Fruit fly (Drosophila melanogaster) whole organism, embryonic: ENCODE data around the gene Elp3.

Experiments used
- Atf-2 ChIP-seq: fragments of 200-800 bp; sonication (Bioruptor generic); optimal IDR thresholded peaks from 2 replicates; lab custom pipeline; 2016; ENCODE audit warnings: missing biosample characterization, missing genetic modification characterization
- CG10267 ChIP-seq: fragments of 200-800 bp; sonication (Bioruptor generic); optimal IDR thresholded peaks from 2 replicates; lab custom pipeline; 2018; ENCODE audit warnings: missing biosample characterization, mild to moderate bottlenecking, missing genetic modification characterization, moderate library complexity
- CG10543 ChIP-seq: fragments of 200-800 bp; sonication (Bioruptor generic); optimal IDR thresholded peaks from 3 replicates; lab custom pipeline; 2017; ENCODE audit warnings: missing biosample characterization, mild to moderate bottlenecking, missing genetic modification characterization, moderate library complexity
- CG12299 ChIP-seq: fragments of 200-800 bp; sonication (Bioruptor generic); optimal IDR thresholded peaks from 2 replicates; lab custom pipeline; 2018; ENCODE audit warnings: missing biosample characterization, mild to moderate bottlenecking, missing genetic modification characterization
- CG13123 ChIP-seq: fragments of 200-800 bp; sonication (Bioruptor generic); optimal IDR thresholded peaks from 2 replicates; lab custom pipeline; 2016; ENCODE audit warnings: missing biosample characterization, missing genetic modification characterization
- CG15514 ChIP-seq: fragments of 200-800 bp; sonication (Bioruptor generic); optimal IDR thresholded peaks from 3 replicates; lab custom pipeline; 2017; ENCODE audit warnings: missing biosample characterization, missing genetic modification characterization, mild to moderate bottlenecking, moderate library complexity, missing genetic modification reagents
- CG15601 ChIP-seq: fragments of 200-800 bp; sonication (Bioruptor generic); optimal IDR thresholded peaks from 3 replicates; lab custom pipeline; 2019; ENCODE audit warnings: missing biosample characterization, mild to moderate bottlenecking, missing genetic modification characterization, moderate library complexity
- CG1603 ChIP-seq: fragments of 200-800 bp; sonication (Bioruptor generic); optimal IDR thresholded peaks from 2 replicates; lab custom pipeline; 2019; ENCODE audit warnings: missing biosample characterization, mild to moderate bottlenecking, missing genetic modification characterization, moderate library complexity
- CG16863 ChIP-seq: fragments of 200-800 bp; sonication (Bioruptor generic); optimal IDR thresholded peaks from 3 replicates; lab custom pipeline; 2016; ENCODE audit warnings: missing biosample characterization, missing genetic modification characterization
- CG2116 ChIP-seq: fragments of 200-800 bp; sonication (Bioruptor generic); optimal IDR thresholded peaks from 3 replicates; lab custom pipeline; 2018; ENCODE audit warnings: missing biosample characterization, mild to moderate bottlenecking, missing genetic modification characterization
- CG3407 ChIP-seq: fragments of 200-800 bp; sonication (Bioruptor generic); optimal IDR thresholded peaks from 2 replicates; lab custom pipeline; 2018; ENCODE audit warnings: missing biosample characterization, mild to moderate bottlenecking, missing genetic modification characterization
- CG3838 ChIP-seq: fragments of 200-800 bp; sonication (Bioruptor generic); optimal IDR thresholded peaks from 3 replicates; lab custom pipeline; 2016; ENCODE audit warnings: missing biosample characterization, missing genetic modification characterization
- CG3847 ChIP-seq: fragments of 200-800 bp; sonication (Bioruptor generic); IDR thresholded peaks from 2 replicates; pipeline ENCODE4 v1.3.6; 2022; ENCODE audit warnings: missing biosample characterization, missing genetic modification characterization
- CG4360 ChIP-seq: fragments of 200-800 bp; sonication (Bioruptor generic); IDR thresholded peaks from 2 replicates; pipeline ENCODE4 v1.3.6; 2022; ENCODE audit warnings: missing biosample characterization, missing genetic modification characterization
- CG5245 ChIP-seq: fragments of 200-800 bp; sonication (Bioruptor generic); optimal IDR thresholded peaks from 3 replicates; lab custom pipeline; 2016; ENCODE audit warnings: missing biosample characterization, missing genetic modification characterization
- CG7372 ChIP-seq: fragments of 200-800 bp; sonication (Bioruptor generic); IDR thresholded peaks from 2 replicates; pipeline ENCODE4 v1.3.6; 2022; ENCODE audit warnings: missing biosample characterization, missing genetic modification characterization
- CG7556 ChIP-seq: fragments of 200-800 bp; sonication (Bioruptor generic); optimal IDR thresholded peaks from 2 replicates; lab custom pipeline; 2017; ENCODE audit warnings: missing biosample characterization, mild to moderate bottlenecking, missing genetic modification characterization
- CG8281 ChIP-seq: fragments of 200-800 bp; sonication (Bioruptor generic); optimal IDR thresholded peaks from 2 replicates; lab custom pipeline; 2018; ENCODE audit warnings: missing biosample characterization, mild to moderate bottlenecking, missing genetic modification characterization, moderate library complexity
- Dp ChIP-seq: fragments of 200-800 bp; sonication (Bioruptor generic); optimal IDR thresholded peaks from 2 replicates; lab custom pipeline; 2018; ENCODE audit warnings: missing biosample characterization, mild to moderate bottlenecking, missing genetic modification characterization, moderate library complexity
- Drgx ChIP-seq: fragments of 200-800 bp; sonication (Bioruptor generic); IDR thresholded peaks from 2 replicates; pipeline ENCODE4 v1.3.6; 2022; ENCODE audit warnings: missing biosample characterization, missing genetic modification characterization
- HmgZ ChIP-seq: fragments of 200-800 bp; sonication (Bioruptor generic); optimal IDR thresholded peaks from 2 replicates; lab custom pipeline; 2018; ENCODE audit warnings: missing biosample characterization, mild to moderate bottlenecking, missing genetic modification characterization
- Kr ChIP-seq: fragments of 200-800 bp; sonication (Bioruptor generic); optimal IDR thresholded peaks from 2 replicates; lab custom pipeline; 2017; ENCODE audit warnings: missing biosample characterization, mild to moderate bottlenecking, missing genetic modification characterization
- MBD-R2 ChIP-seq: fragments of 200-800 bp; sonication (Bioruptor generic); IDR thresholded peaks from 2 replicates; pipeline ENCODE4 v1.3.6; 2022; ENCODE audit warnings: missing biosample characterization, missing genetic modification characterization
- Meics ChIP-seq: fragments of 200-800 bp; sonication (Bioruptor generic); optimal IDR thresholded peaks from 2 replicates; lab custom pipeline; 2017; ENCODE audit warnings: missing biosample characterization, mild to moderate bottlenecking, missing genetic modification characterization
- Myb ChIP-seq: fragments of 200-800 bp; sonication (Bioruptor generic); optimal IDR thresholded peaks from 2 replicates; lab custom pipeline; 2016; ENCODE audit warnings: missing biosample characterization, missing genetic modification characterization
- Nf-YA ChIP-seq: fragments of 200-800 bp; sonication (Bioruptor generic); IDR thresholded peaks from 2 replicates; pipeline ENCODE4 v1.3.6; 2022; ENCODE audit warnings: missing biosample characterization, missing genetic modification characterization
- Nf-YB ChIP-seq: fragments of 200-800 bp; sonication (Bioruptor generic); optimal IDR thresholded peaks from 3 replicates; lab custom pipeline; 2019; ENCODE audit warnings: missing biosample characterization, mild to moderate bottlenecking, missing genetic modification characterization, moderate library complexity
- Sox100B ChIP-seq: fragments of 200-800 bp; sonication (Bioruptor generic); optimal IDR thresholded peaks from 3 replicates; lab custom pipeline; 2018; ENCODE audit warnings: missing biosample characterization, mild to moderate bottlenecking, missing genetic modification characterization
- Taf1 ChIP-seq: fragments of 200-800 bp; sonication (Bioruptor generic); IDR thresholded peaks from 2 replicates; pipeline ENCODE4 v1.3.6; 2022; ENCODE audit warnings: missing biosample characterization, missing genetic modification characterization
- YL-1 ChIP-seq: fragments of 200-800 bp; sonication (Bioruptor generic); optimal IDR thresholded peaks from 3 replicates; lab custom pipeline; 2017; ENCODE audit warnings: missing biosample characterization, mild to moderate bottlenecking, missing genetic modification characterization
- amos ChIP-seq: fragments of 200-800 bp; sonication (Bioruptor generic); IDR thresholded peaks from 2 replicates; pipeline ENCODE4 v1.3.6; 2022; ENCODE audit warnings: missing biosample characterization, missing genetic modification characterization; ENCODE audit not compliant: partially characterized antibody
- aop ChIP-seq: fragments of 200-800 bp; sonication (Bioruptor generic); IDR thresholded peaks from 2 replicates; pipeline ENCODE4 v1.3.6; 2022; ENCODE audit warnings: missing biosample characterization, missing genetic modification characterization
- bcd ChIP-seq: fragments of 200-800 bp; sonication (Bioruptor generic); optimal IDR thresholded peaks from 2 replicates; lab custom pipeline; 2017; ENCODE audit warnings: missing biosample characterization, mild to moderate bottlenecking, missing genetic modification characterization
- chif ChIP-seq, 2 experiments: fragments of 200-800 bp; sonication (Bioruptor generic); optimal IDR thresholded peaks; 3 replicates each; lab custom pipeline; 2016; ENCODE audit warnings: missing biosample characterization in 2 of 2, missing genetic modification characterization in 2 of 2
- disco-r ChIP-seq: fragments of 200-800 bp; sonication (Bioruptor generic); optimal IDR thresholded peaks from 2 replicates; lab custom pipeline; 2016; ENCODE audit warnings: missing biosample characterization, missing genetic modification characterization
- dysf ChIP-seq: fragments of 200-800 bp; sonication (Bioruptor generic); IDR thresholded peaks from 3 replicates; pipeline ENCODE4 v1.3.6; 2022; ENCODE audit warnings: missing biosample characterization, missing genetic modification characterization
- h ChIP-seq: fragments of >200 bp; optimal IDR thresholded peaks from 2 replicates; lab custom pipeline; 2017
- ham ChIP-seq: fragments of 200-800 bp; sonication (Bioruptor generic); IDR thresholded peaks from 2 replicates; pipeline ENCODE4 v1.3.6; 2022; ENCODE audit warnings: missing biosample characterization, missing genetic modification characterization
- hkb ChIP-seq, 2 experiments: fragments of 200-800 bp in 1 of 2; fragments of >200 bp in 1 of 2; sonication (Bioruptor generic) in 1 of 2; IDR thresholded peaks in 1 of 2; optimal IDR thresholded peaks in 1 of 2; 2 replicates each; pipeline versions ENCODE4 v1.3.6 to Lab custom; 2017 to 2022; ENCODE audit warnings: missing biosample characterization in 1 of 2, missing genetic modification characterization in 1 of 2
- nerfin-2 ChIP-seq: fragments of 200-800 bp; sonication (Bioruptor generic); IDR thresholded peaks from 2 replicates; pipeline ENCODE4 v1.3.6; 2022; ENCODE audit warnings: missing biosample characterization, missing genetic modification characterization; ENCODE audit not compliant: partially characterized antibody
- onecut ChIP-seq: fragments of 200-800 bp; sonication (Bioruptor generic); IDR thresholded peaks from 2 replicates; pipeline ENCODE4 v1.3.6; 2022; ENCODE audit warnings: missing biosample characterization, missing genetic modification characterization
- pzg ChIP-seq: fragments of 200-800 bp; sonication (Bioruptor generic); optimal IDR thresholded peaks from 3 replicates; lab custom pipeline; 2018; ENCODE audit warnings: missing biosample characterization, mild to moderate bottlenecking, missing genetic modification characterization, moderate library complexity
- salm ChIP-seq: fragments of 200-800 bp; sonication (Bioruptor generic); optimal IDR thresholded peaks from 2 replicates; lab custom pipeline; 2018; ENCODE audit warnings: missing biosample characterization, mild to moderate bottlenecking, missing genetic modification characterization
- sens ChIP-seq: fragments of 200-800 bp; sonication (Bioruptor generic); peaks from one replicate; lab custom pipeline; 2016; ENCODE audit warnings: missing biosample characterization, missing genetic modification characterization
- slou ChIP-seq: fragments of 200-800 bp; sonication (Bioruptor generic); optimal IDR thresholded peaks from 3 replicates; lab custom pipeline; 2016; ENCODE audit warnings: missing biosample characterization, missing genetic modification characterization
- slp2 ChIP-seq: fragments of 200-800 bp; sonication (Bioruptor generic); optimal IDR thresholded peaks from 2 replicates; lab custom pipeline; 2016; ENCODE audit warnings: missing biosample characterization, missing genetic modification characterization
- sna ChIP-seq: fragments of 200-800 bp; sonication (Bioruptor generic); IDR thresholded peaks from 2 replicates; pipeline ENCODE4 v1.3.6; 2022; ENCODE audit warnings: missing biosample characterization, missing genetic modification characterization; ENCODE audit not compliant: partially characterized antibody
- sqz ChIP-seq: fragments of 200-800 bp; sonication (Bioruptor generic); optimal IDR thresholded peaks from 3 replicates; lab custom pipeline; 2018; ENCODE audit warnings: missing biosample characterization, mild to moderate bottlenecking, missing genetic modification characterization
- stwl ChIP-seq: fragments of 200-800 bp; sonication (Bioruptor generic); optimal IDR thresholded peaks from 3 replicates; lab custom pipeline; 2018; ENCODE audit warnings: missing biosample characterization, mild to moderate bottlenecking, missing genetic modification characterization, moderate library complexity
- unpg ChIP-seq: fragments of 200-800 bp; sonication (Bioruptor generic); optimal IDR thresholded peaks from 3 replicates; lab custom pipeline; 2018; ENCODE audit warnings: missing biosample characterization, mild to moderate bottlenecking, missing genetic modification characterization, moderate library complexity
- vvl ChIP-seq: fragments of 200-800 bp; sonication (Bioruptor generic); IDR thresholded peaks from 2 replicates; pipeline ENCODE4 v1.3.6; 2022; ENCODE audit warnings: missing biosample characterization, missing genetic modification characterization
- zf30C ChIP-seq: fragments of 200-800 bp; sonication (Bioruptor generic); optimal IDR thresholded peaks from 3 replicates; lab custom pipeline; 2018; ENCODE audit warnings: missing biosample characterization, mild to moderate bottlenecking, missing genetic modification characterization

Elp3 gene

dm6 chr2L:4444457-4444856, at the start of gene Elp3, which contains the start of gene morgue (continued):
- TF ChIP-seq MBD-R2 (GFP tag; lab: Robert Waterston, UW): peak; percentile 84
- no peak for TF ChIP-seq hkb (optimal IDR thresholded peaks at IDR 0.05; lab: Kevin White, UChicago)
- TF ChIP-seq hkb (GFP tag; IDR thresholded peaks at IDR 0.05; lab: Robert Waterston, UW): 0 out of 2 replicates have a peak, but pooled peaks have one; percentile 22
- no peak for TF ChIP-seq Kr (GFP tag; lab: Kevin White, UChicago)
- peak; percentile 94 for TF ChIP-seq CG1603 (tag; lab: Kevin White, UChicago)
- no peak for TF ChIP-seq Sox100B (GFP tag; lab: Kevin White, UChicago)
- TF ChIP-seq Myb: peak; percentile 34
- TF ChIP-seq slp2 (GFP tag; lab: Kevin White, UChicago): no peak
- TF ChIP-seq CG2116: peak; percentile 68
- no peak for TF ChIP-seq aop (GFP tag; lab: Robert Waterston, UW)
- no peak for TF ChIP-seq CG4360 (GFP tag; lab: Robert Waterston, UW)
- no peak for TF ChIP-seq Meics (GFP tag; lab: Kevin White, UChicago)
- no peak for TF ChIP-seq zf30C (GFP tag; lab: Kevin White, UChicago)
- TF ChIP-seq pzg (GFP tag; lab: Kevin White, UChicago): peak; percentile 84
- no peak for TF ChIP-seq CG16863 (GFP tag; lab: Kevin White, UChicago)
- TF ChIP-seq onecut (GFP tag; lab: Robert Waterston, UW): peak; percentile 45
- TF ChIP-seq ham (GFP tag; lab: Robert Waterston, UW): no peak
- no peak for TF ChIP-seq CG10543 (GFP tag; lab: Kevin White, UChicago)
- no peak for TF ChIP-seq CG13123 (GFP tag; lab: Kevin White, UChicago)
- TF ChIP-seq CG3838 (GFP tag; lab: Kevin White, UChicago): no peak
- TF ChIP-seq h (lab: Kevin White, UChicago): no peak
- peak; percentile 68; the same call in 1 of the 2 replicates for TF ChIP-seq amos
- TF ChIP-seq CG12299: no peak
- TF ChIP-seq unpg (GFP tag; lab: Kevin White, UChicago): no peak
- TF ChIP-seq CG15514 (GFP tag; lab: Kevin White, UChicago): peak; percentile 51
- TF ChIP-seq bcd: no peak
- no peak for TF ChIP-seq salm (tag; lab: Kevin White, UChicago)
- no peak for TF ChIP-seq CG3847 (GFP tag; lab: Robert Waterston, UW)
- TF ChIP-seq chif (GFP tag; optimal IDR thresholded peaks at IDR 0.05; lab: Kevin White, UChicago): no peak
- TF ChIP-seq CG5245 (GFP tag; lab: Kevin White, UChicago): no peak
- no peak for TF ChIP-seq dysf (GFP tag; lab: Robert Waterston, UW)
- no peak for TF ChIP-seq Taf1 (GFP tag; lab: Robert Waterston, UW)
- no peak for TF ChIP-seq Nf-YA
- no peak for TF ChIP-seq vvl
- no peak for TF ChIP-seq CG3407 (GFP tag; lab: Kevin White, UChicago)
- TF ChIP-seq CG7372: no peak
- TF ChIP-seq disco-r (GFP tag; lab: Kevin White, UChicago): no peak
- peak; percentile 33 for TF ChIP-seq Dp (GFP tag; lab: Kevin White, UChicago)
- TF ChIP-seq Atf-2 (GFP tag; lab: Kevin White, UChicago): no peak
- TF ChIP-seq CG10267: peak; percentile 56
- TF ChIP-seq slou (GFP tag; lab: Kevin White, UChicago): no peak
- no peak for TF ChIP-seq sqz
- TF ChIP-seq CG15601 (tag; lab: Kevin White, UChicago): no peak
- peak; percentile 68 for TF ChIP-seq sna (GFP tag; lab: Robert Waterston, UW)
- TF ChIP-seq CG8281: no peak
- peak; percentile 26 for TF ChIP-seq HmgZ (tag; lab: Kevin White, UChicago)
- no peak for TF ChIP-seq CG7556
- TF ChIP-seq nerfin-2 (GFP tag; lab: Robert Waterston, UW): peak; percentile 82
- TF ChIP-seq sens (GFP tag; lab: Kevin White, UChicago): peak; percentile 56
- no peak for TF ChIP-seq Nf-YB (GFP tag; lab: Kevin White, UChicago)
- TF ChIP-seq Drgx (GFP tag; lab: Robert Waterston, UW): no peak
- peak; percentile 89 for TF ChIP-seq YL-1 (GFP tag; lab: Kevin White, UChicago)
- peak; percentile 88 for TF ChIP-seq stwl (tag; lab: Kevin White, UChicago)
